Fruit fly (Drosophila melanogaster): Measurements from ENCODE around the gene Tengl3.

- TF ChIP-seq CTCF (optimal IDR thresholded peaks at IDR 0.05) (no peak), CG8478 (optimal IDR thresholded peaks at IDR 0.05) (no peak)
Measured at dm6 chr2L:2221649-2222150, 16.4 kb downstream of the Tengl3 start.
